Fruit fly (Drosophila melanogaster) whole organism, embryonic: ENCODE data around the gene ND-39.

Source experiments
- ATbp ChIP-seq: fragments of 200-800 bp; sonication (Bioruptor generic); optimal IDR thresholded peaks from 2 replicates; lab custom pipeline; 2017; ENCODE audit warnings: missing biosample characterization, mild to moderate bottlenecking, missing genetic modification characterization, missing genetic modification reagents
- CG10209 ChIP-seq: fragments of 200-800 bp; sonication (Bioruptor generic); optimal IDR thresholded peaks from 3 replicates; lab custom pipeline; 2017; ENCODE audit warnings: missing biosample characterization, mild to moderate bottlenecking, missing genetic modification characterization, missing genetic modification reagents
- CG1024 ChIP-seq: fragments of 200-800 bp; sonication (Bioruptor generic); IDR thresholded peaks from 2 replicates; pipeline ENCODE4 v1.3.6; 2022; ENCODE audit warnings: missing biosample characterization, missing genetic modification characterization
- CG12299 ChIP-seq: fragments of 200-800 bp; sonication (Bioruptor generic); optimal IDR thresholded peaks from 2 replicates; lab custom pipeline; 2018; ENCODE audit warnings: missing biosample characterization, mild to moderate bottlenecking, missing genetic modification characterization
- CG14014 ChIP-seq: fragments of 200-800 bp; sonication (Bioruptor generic); IDR thresholded peaks from 2 replicates; pipeline ENCODE4 v1.3.6; 2022; ENCODE audit warnings: missing biosample characterization, missing genetic modification characterization
- CG1602 ChIP-seq: fragments of 200-800 bp; sonication (Bioruptor generic); optimal IDR thresholded peaks from 3 replicates; lab custom pipeline; 2016; ENCODE audit warnings: missing biosample characterization, missing genetic modification characterization
- CG17186 ChIP-seq: fragments of 200-800 bp; sonication (Bioruptor generic); optimal IDR thresholded peaks from 3 replicates; lab custom pipeline; 2017; ENCODE audit warnings: missing biosample characterization, missing genetic modification reagents, missing genetic modification characterization
- CG18262 ChIP-seq: fragments of 200-800 bp; optimal IDR thresholded peaks from 3 replicates; lab custom pipeline; 2019; ENCODE audit warnings: missing biosample characterization, mild to moderate bottlenecking, missing genetic modification characterization, moderate library complexity
- CG2875 ChIP-seq: fragments of 200-800 bp; sonication (Bioruptor generic); optimal IDR thresholded peaks from 2 replicates; lab custom pipeline; 2017; ENCODE audit warnings: missing biosample characterization, mild to moderate bottlenecking, missing genetic modification characterization, missing genetic modification reagents
- CG30403 ChIP-seq: fragments of 200-800 bp; sonication (Bioruptor generic); optimal IDR thresholded peaks from 3 replicates; lab custom pipeline; 2016; ENCODE audit warnings: missing biosample characterization, missing genetic modification characterization
- CG31365 ChIP-seq: fragments of 200-800 bp; sonication (Bioruptor generic); optimal IDR thresholded peaks from 2 replicates; lab custom pipeline; 2018; ENCODE audit warnings: missing biosample characterization, mild to moderate bottlenecking, missing genetic modification characterization
- CG31441 ChIP-seq: fragments of 200-800 bp; sonication (Bioruptor generic); IDR thresholded peaks from 2 replicates; pipeline ENCODE4 v1.3.6; 2022; ENCODE audit warnings: missing biosample characterization, missing genetic modification characterization
- CG4360 ChIP-seq: fragments of 200-800 bp; sonication (Bioruptor generic); IDR thresholded peaks from 2 replicates; pipeline ENCODE4 v1.3.6; 2022; ENCODE audit warnings: missing biosample characterization, missing genetic modification characterization
- CG6175 ChIP-seq: fragments of 200-800 bp; sonication (Bioruptor generic); IDR thresholded peaks from 3 replicates; pipeline ENCODE4 v1.3.6; 2022; ENCODE audit warnings: missing biosample characterization, missing genetic modification characterization
- CG7786 ChIP-seq: fragments of 200-800 bp; sonication (Bioruptor generic); optimal IDR thresholded peaks from 2 replicates; lab custom pipeline; 2016; ENCODE audit warnings: missing biosample characterization, missing genetic modification characterization
- CG7839 ChIP-seq: fragments of 200-800 bp; sonication (Bioruptor generic); optimal IDR thresholded peaks from 3 replicates; lab custom pipeline; 2018; ENCODE audit warnings: missing biosample characterization, mild to moderate bottlenecking, missing genetic modification characterization, moderate library complexity
- CG7928 ChIP-seq: fragments of 200-800 bp; sonication (Bioruptor generic); optimal IDR thresholded peaks from 2 replicates; lab custom pipeline; 2017; ENCODE audit warnings: missing biosample characterization, mild to moderate bottlenecking, missing genetic modification characterization
- CG9215 ChIP-seq: fragments of 200-800 bp; sonication (Bioruptor generic); IDR thresholded peaks from 2 replicates; pipeline ENCODE4 v1.3.6; 2022; ENCODE audit warnings: missing biosample characterization, missing genetic modification characterization
- Camta ChIP-seq: fragments of 200-800 bp; sonication (Bioruptor generic); optimal IDR thresholded peaks from 2 replicates; lab custom pipeline; 2016; ENCODE audit warnings: missing biosample characterization, missing genetic modification characterization
- D19A ChIP-seq: fragments of 200-800 bp; optimal IDR thresholded peaks from 3 replicates; lab custom pipeline; 2019; ENCODE audit warnings: missing biosample characterization, mild to moderate bottlenecking, missing genetic modification characterization, moderate library complexity
- Drgx ChIP-seq: fragments of 200-800 bp; sonication (Bioruptor generic); IDR thresholded peaks from 2 replicates; pipeline ENCODE4 v1.3.6; 2022; ENCODE audit warnings: missing biosample characterization, missing genetic modification characterization
- E2f2 ChIP-seq: fragments of 200-800 bp; sonication (Bioruptor generic); IDR thresholded peaks from 2 replicates; pipeline ENCODE4 v1.3.6; 2022; ENCODE audit warnings: missing biosample characterization, missing genetic modification characterization
- Fer3 ChIP-seq: fragments of 200-800 bp; sonication (Bioruptor generic); optimal IDR thresholded peaks from 2 replicates; lab custom pipeline; 2018; ENCODE audit warnings: missing biosample characterization, mild to moderate bottlenecking, missing genetic modification characterization, moderate library complexity
- HHEX ChIP-seq: fragments of 200-800 bp; sonication (Bioruptor generic); optimal IDR thresholded peaks from 3 replicates; lab custom pipeline; 2017; ENCODE audit warnings: missing biosample characterization, mild to moderate bottlenecking, missing genetic modification characterization, missing genetic modification reagents
- Hr3 ChIP-seq: fragments of 200-800 bp; sonication (Bioruptor generic); optimal IDR thresholded peaks from 3 replicates; lab custom pipeline; 2016; ENCODE audit warnings: missing biosample characterization, missing genetic modification characterization
- Lhr ChIP-seq: fragments of 200-800 bp; sonication (Bioruptor generic); optimal IDR thresholded peaks from 3 replicates; lab custom pipeline; 2017; ENCODE audit warnings: mild to moderate bottlenecking, missing biosample characterization, missing genetic modification reagents, missing genetic modification characterization
- NfI ChIP-seq: fragments of 200-800 bp; sonication (Bioruptor generic); optimal IDR thresholded peaks from 3 replicates; lab custom pipeline; 2018; ENCODE audit warnings: missing biosample characterization, mild to moderate bottlenecking, missing genetic modification characterization, moderate library complexity
- Rx ChIP-seq: fragments of 200-800 bp; sonication (Bioruptor generic); IDR thresholded peaks from 2 replicates; pipeline ENCODE4 v1.3.6; 2022; ENCODE audit warnings: missing biosample characterization, missing genetic modification characterization
- Sry-δ ChIP-seq: fragments of 200-800 bp; sonication (Bioruptor generic); optimal IDR thresholded peaks from 2 replicates; lab custom pipeline; 2016; ENCODE audit warnings: missing biosample characterization, missing genetic modification characterization
- Xrp1 ChIP-seq: fragments of 200-800 bp; sonication (Bioruptor generic); IDR thresholded peaks from 2 replicates; pipeline ENCODE4 v1.3.6; 2022; ENCODE audit warnings: missing biosample characterization, missing genetic modification characterization
- aop ChIP-seq: fragments of 200-800 bp; sonication (Bioruptor generic); IDR thresholded peaks from 2 replicates; pipeline ENCODE4 v1.3.6; 2022; ENCODE audit warnings: missing biosample characterization, missing genetic modification characterization
- ato ChIP-seq: fragments of 200-800 bp; sonication (Bioruptor generic); IDR thresholded peaks from 2 replicates; pipeline ENCODE4 v1.3.6; 2022; ENCODE audit warnings: missing biosample characterization, missing genetic modification characterization; ENCODE audit not compliant: partially characterized antibody
- bsh ChIP-seq, 2 experiments: fragments of 200-800 bp; sonication (Bioruptor generic); optimal IDR thresholded peaks; 2 replicates each; lab custom pipeline; 2017 to 2018; ENCODE audit warnings: mild to moderate bottlenecking in 2 of 2, missing biosample characterization in 2 of 2, missing genetic modification characterization in 2 of 2, moderate library complexity in 1 of 2
- cad ChIP-seq: fragments of >200 bp; optimal IDR thresholded peaks from 2 replicates; lab custom pipeline; 2017; ENCODE audit warnings: missing biosample characterization, missing genetic modification characterization
- disco-r ChIP-seq: fragments of 200-800 bp; sonication (Bioruptor generic); optimal IDR thresholded peaks from 2 replicates; lab custom pipeline; 2016; ENCODE audit warnings: missing biosample characterization, missing genetic modification characterization
- ewg ChIP-seq: fragments of 200-800 bp; sonication (Bioruptor generic); optimal IDR thresholded peaks from 3 replicates; lab custom pipeline; 2017; ENCODE audit warnings: mild to moderate bottlenecking, missing biosample characterization, missing genetic modification reagents, missing genetic modification characterization
- gcm ChIP-seq: fragments of 200-800 bp; sonication (Bioruptor generic); optimal IDR thresholded peaks from 2 replicates; lab custom pipeline; 2019; ENCODE audit warnings: missing biosample characterization, mild to moderate bottlenecking, missing genetic modification characterization, moderate library complexity
- grau ChIP-seq: fragments of 200-800 bp; optimal IDR thresholded peaks from 3 replicates; lab custom pipeline; 2019; ENCODE audit warnings: missing biosample characterization, mild to moderate bottlenecking, missing genetic modification characterization, moderate library complexity
- knrl ChIP-seq: fragments of 200-800 bp; sonication (Bioruptor generic); IDR thresholded peaks from 3 replicates; pipeline ENCODE4 v1.3.6; 2022; ENCODE audit warnings: missing biosample characterization, missing genetic modification characterization; ENCODE audit not compliant: partially characterized antibody
- maf-S ChIP-seq: fragments of 200-800 bp; sonication (Bioruptor generic); optimal IDR thresholded peaks from 2 replicates; lab custom pipeline; 2016; ENCODE audit warnings: missing biosample characterization, missing genetic modification characterization
- nmo ChIP-seq: fragments of 200-800 bp; sonication (Bioruptor generic); optimal IDR thresholded peaks from 2 replicates; lab custom pipeline; 2018; ENCODE audit warnings: missing biosample characterization, mild to moderate bottlenecking, missing genetic modification characterization, moderate library complexity
- oc ChIP-seq: fragments of 200-800 bp; sonication (Bioruptor generic); optimal IDR thresholded peaks from 2 replicates; lab custom pipeline; 2018; ENCODE audit warnings: missing biosample characterization, mild to moderate bottlenecking, missing genetic modification characterization, moderate library complexity
- pan ChIP-seq, 4 experiments: fragments of >200 bp in 3 of 4; fragments of 200-800 bp in 1 of 4; sonication (Bioruptor generic) in 1 of 4; optimal IDR thresholded peaks in 3 of 4; IDR thresholded peaks in 1 of 4; 2 replicates each; pipeline versions ENCODE4 v1.3.6 to Lab custom; 2017 to 2022; ENCODE audit warnings: missing biosample characterization in 2 of 4, missing genetic modification characterization in 2 of 4, mixed read lengths in 1 of 4
- pros ChIP-seq: fragments of 200-800 bp; sonication (Bioruptor generic); optimal IDR thresholded peaks from 3 replicates; lab custom pipeline; 2019; ENCODE audit warnings: missing biosample characterization, mild to moderate bottlenecking, missing genetic modification characterization, moderate library complexity
- row ChIP-seq: fragments of 200-800 bp; sonication (Bioruptor generic); IDR thresholded peaks from 3 replicates; pipeline ENCODE4 v1.3.6; 2022; ENCODE audit warnings: missing biosample characterization, missing genetic modification characterization
- sna ChIP-seq: fragments of 200-800 bp; sonication (Bioruptor generic); IDR thresholded peaks from 2 replicates; pipeline ENCODE4 v1.3.6; 2022; ENCODE audit warnings: missing biosample characterization, missing genetic modification characterization; ENCODE audit not compliant: partially characterized antibody
- tx ChIP-seq: fragments of 200-800 bp; sonication (Bioruptor generic); optimal IDR thresholded peaks from 2 replicates; lab custom pipeline; 2016; ENCODE audit warnings: missing biosample characterization, missing genetic modification characterization
- unpg ChIP-seq: fragments of 200-800 bp; sonication (Bioruptor generic); optimal IDR thresholded peaks from 3 replicates; lab custom pipeline; 2018; ENCODE audit warnings: missing biosample characterization, mild to moderate bottlenecking, missing genetic modification characterization, moderate library complexity
- vvl ChIP-seq: fragments of 200-800 bp; sonication (Bioruptor generic); IDR thresholded peaks from 2 replicates; pipeline ENCODE4 v1.3.6; 2022; ENCODE audit warnings: missing biosample characterization, missing genetic modification characterization
- wek ChIP-seq: fragments of 200-800 bp; sonication (Bioruptor generic); optimal IDR thresholded peaks from 3 replicates; lab custom pipeline; 2018; ENCODE audit warnings: missing biosample characterization, mild to moderate bottlenecking, missing genetic modification characterization, moderate library complexity
- yki ChIP-seq: fragments of >200 bp; optimal IDR thresholded peaks from 3 replicates; lab custom pipeline; 2018

Gene ND-39

DNA sequence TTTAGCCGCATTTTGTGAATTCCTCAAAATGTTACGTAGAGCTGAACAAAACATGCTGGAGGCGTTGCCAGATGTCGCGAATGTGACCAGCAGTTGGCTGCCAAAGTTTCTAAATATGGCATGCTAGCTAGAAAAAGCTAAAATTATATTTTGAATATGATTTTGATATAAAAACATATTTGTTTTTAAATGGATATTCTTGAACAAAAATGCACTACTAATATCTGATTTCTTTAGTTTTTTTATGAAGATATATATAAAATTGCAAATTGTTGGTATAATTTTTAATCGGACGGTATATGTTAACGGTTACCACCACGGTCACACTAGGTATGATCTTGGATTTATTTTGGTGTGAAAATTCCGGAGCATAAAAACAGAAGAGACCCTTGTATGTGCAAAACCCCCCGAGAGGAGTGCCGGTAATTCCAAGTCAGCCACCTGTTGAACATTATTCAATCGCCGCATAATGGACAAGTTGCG, 28.8 kb downstream of the ND-39 start, which contains the start of the genes mTerf3 and CG5104 (continued):
- TF ChIP-seq pan (optimal IDR thresholded peaks at IDR 0.05; lab: Kevin White, UChicago) (no peak), pan (GFP tag; optimal IDR thresholded peaks at IDR 0.05 in 1 of 2, IDR thresholded peaks at IDR 0.05 in 1 of 2) (no peak), CG18262 (tag; lab: Kevin White, UChicago) (peak; percentile 19), gcm (GFP tag; lab: Kevin White, UChicago) (no peak), Sry-δ (GFP tag; lab: Kevin White, UChicago) (no peak), maf-S (GFP tag; lab: Kevin White, UChicago) (no peak), CG1602 (GFP tag; lab: Kevin White, UChicago) (no peak), HHEX (GFP tag; lab: Kevin White, UChicago) (no peak), CG9215 (no peak), Drgx (GFP tag; lab: Robert Waterston, UW) (no peak), unpg (peak; percentile 4), bsh (GFP tag; optimal IDR thresholded peaks at IDR 0.05; lab: Kevin White, UChicago) (no peak), CG4360 (no peak), Fer3 (tag; lab: Kevin White, UChicago) (no peak), Camta (GFP tag; lab: Kevin White, UChicago) (no peak), pros (GFP tag; lab: Kevin White, UChicago) (no peak), CG31365 (no peak), CG12299 (tag; lab: Kevin White, UChicago) (peak; percentile 24), row (GFP tag; lab: Robert Waterston, UW) (peak; percentile 78), nmo (peak; percentile 59), disco-r (GFP tag; lab: Kevin White, UChicago) (no peak), ewg (GFP tag; lab: Kevin White, UChicago) (no peak), knrl (GFP tag; lab: Robert Waterston, UW) (peak; percentile 35; the same call in 1 of the 3 replicates), grau (tag; lab: Kevin White, UChicago) (peak; percentile 41), Lhr (GFP tag; lab: Kevin White, UChicago) (peak; percentile 57), E2f2 (peak; percentile 24), ato (GFP tag; lab: Robert Waterston, UW) (no peak), NfI (GFP tag; lab: Kevin White, UChicago) (peak; percentile 25), wek (GFP tag; lab: Kevin White, UChicago) (no peak), cad (no peak), CG7786 (GFP tag; lab: Kevin White, UChicago) (no peak), ATbp (no peak), tx (GFP tag; lab: Kevin White, UChicago) (no peak), CG14014 (GFP tag; lab: Robert Waterston, UW) (no peak), CG10209 (GFP tag; lab: Kevin White, UChicago) (no peak), yki (lab: Kevin White, UChicago) (no peak), CG1024 (GFP tag; lab: Robert Waterston, UW) (no peak), CG30403 (GFP tag; lab: Kevin White, UChicago) (peak; percentile 49), Hr3 (GFP tag; lab: Kevin White, UChicago) (no peak), vvl (GFP tag; lab: Robert Waterston, UW) (no peak), CG17186 (no peak), CG2875 (GFP tag; lab: Kevin White, UChicago) (no peak), oc (tag; lab: Kevin White, UChicago) (no peak), Xrp1 (GFP tag; lab: Robert Waterston, UW) (no peak), CG7839 (no peak), sna (GFP tag; lab: Robert Waterston, UW) (no peak), Rx (GFP tag; lab: Robert Waterston, UW) (no peak), CG31441 (GFP tag; lab: Robert Waterston, UW) (peak; percentile 42), CG7928 (GFP tag; lab: Kevin White, UChicago) (no peak), D19A (peak; percentile 14), aop (GFP tag; lab: Robert Waterston, UW) (no peak), CG6175 (GFP tag; lab: Robert Waterston, UW) (no peak)
